Worm (Caenorhabditis elegans): Measurements from ENCODE around the gene ZK637.4.

- TF ChIP-seq ttx-3 (tag; optimal IDR thresholded peaks at IDR 0.05) (no peak), mec-3 (tag; optimal IDR thresholded peaks at IDR 0.05; ENCODE audit: borderline replicate concordance) (no peak), unc-86 (tag; optimal IDR thresholded peaks at IDR 0.05) (no peak), fax-1 (tag; optimal IDR thresholded peaks at IDR 0.05) (no peak), dmd-4 (tag; optimal IDR thresholded peaks at IDR 0.05; ENCODE audit: borderline replicate concordance) (no peak), pha-4 (tag; optimal IDR thresholded peaks at IDR 0.05) (no peak), ama-1 (optimal IDR thresholded peaks at IDR 0.05) (no peak), C08G9.2 (tag; optimal IDR thresholded peaks at IDR 0.05) (no peak), unc-42 (tag; optimal IDR thresholded peaks at IDR 0.05) (peak; percentile 73), nhr-11 (tag; optimal IDR thresholded peaks at IDR 0.05) (no peak), syd-9 (tag; optimal IDR thresholded peaks at IDR 0.05) (peak; percentile 5), C38D4.7 (GFP tag; optimal IDR thresholded peaks at IDR 0.05) (no peak), Y22D7AL.16 (tag; optimal IDR thresholded peaks at IDR 0.05) (no peak), ref-2 (tag; optimal IDR thresholded peaks at IDR 0.05) (peak; percentile 2)
Observed at ce11 chrIII:8873045-8873457, 20.5 kb upstream of the ZK637.4 start.
